Worm (Caenorhabditis elegans) whole organism, L4 larva: Measurements from ENCODE around the gene ngn-1.

Experiments used
- F10B5.3 ChIP-seq: sonication (generic microtip); optimal IDR thresholded peaks from 2 replicates; lab custom pipeline; 2016; ENCODE audit warnings: mild to moderate bottlenecking, missing genetic modification characterization, missing compliant biosample characterization
- F44E2.7 ChIP-seq: fragments of 200-800 bp; sonication (Bioruptor generic); IDR thresholded peaks from 2 replicates; pipeline ENCODE4 v2.1.2; 2022; ENCODE audit warnings: missing genetic modification characterization, missing compliant biosample characterization
- R02D3.7 ChIP-seq: fragments of 150-350 bp; sonication (generic microtip); optimal IDR thresholded peaks from 3 replicates; lab custom pipeline; 2014; ENCODE audit warnings: missing biosample characterization, missing genetic modification characterization
- T20F7.1 ChIP-seq: fragments of 200-800 bp; sonication (Bioruptor generic); optimal IDR thresholded peaks from 2 replicates; lab custom pipeline; 2018; ENCODE audit warnings: mild to moderate bottlenecking, missing genetic modification characterization, missing compliant biosample characterization
- T26A8.4 ChIP-seq: fragments of 200-800 bp; sonication (Bioruptor generic); IDR thresholded peaks from 2 replicates; pipeline ENCODE4 v1.3.6; 2022; ENCODE audit warnings: missing genetic modification characterization, missing compliant biosample characterization
- Y48G9A.11 ChIP-seq: fragments of 200-800 bp; sonication (Bioruptor generic); IDR thresholded peaks from 2 replicates; pipeline ENCODE4 v1.3.6; 2022; ENCODE audit warnings: missing genetic modification reagents, missing genetic modification characterization, missing compliant biosample characterization
- Y75B8A.6 ChIP-seq: fragments of 200-800 bp; sonication (Bioruptor generic); IDR thresholded peaks from 2 replicates; pipeline ENCODE4 v1.3.6; 2022; ENCODE audit warnings: missing genetic modification reagents, missing genetic modification characterization, missing compliant biosample characterization
- aha-1 ChIP-seq: fragments of 150-350 bp; peaks from one replicate; lab custom pipeline; 2014; ENCODE audit warnings: missing biosample characterization, missing genetic modification characterization
- aly-2 ChIP-seq: sonication (generic microtip); optimal IDR thresholded peaks from 2 replicates; lab custom pipeline; 2018; ENCODE audit warnings: missing biosample characterization, missing genetic modification characterization
- ceh-20 ChIP-seq: fragments of 200-800 bp; sonication (Bioruptor generic); IDR thresholded peaks from 2 replicates; pipeline ENCODE4 v1.3.6; 2022; ENCODE audit warnings: missing genetic modification reagents, missing genetic modification characterization, missing compliant biosample characterization
- ceh-28 ChIP-seq: fragments of 150-350 bp; optimal IDR thresholded peaks from 2 replicates; lab custom pipeline; 2014; ENCODE audit warnings: missing biosample characterization, missing genetic modification reagents, missing genetic modification characterization
- daf-12 ChIP-seq: fragments of 150-350 bp; optimal IDR thresholded peaks from 2 replicates; lab custom pipeline; 2014; ENCODE audit warnings: missing biosample characterization, missing genetic modification reagents, missing genetic modification characterization
- daf-16 ChIP-seq, 3 experiments: sonication (generic microtip); optimal IDR thresholded peaks; 2 replicates each; lab custom pipeline; 2016 to 2017; ENCODE audit warnings: missing genetic modification characterization in 3 of 3, missing genetic modification reagents in 3 of 3, mild to moderate bottlenecking in 2 of 3, missing compliant biosample characterization in 2 of 3, missing biosample characterization in 1 of 3, moderate library complexity in 1 of 3
- dmd-9 ChIP-seq: fragments of 200-800 bp; sonication (Bioruptor generic); IDR thresholded peaks from 2 replicates; pipeline ENCODE4 v1.3.6; 2022; ENCODE audit warnings: missing genetic modification reagents, missing genetic modification characterization, missing compliant biosample characterization
- dpl-1 ChIP-seq: fragments of 150-350 bp; optimal IDR thresholded peaks from 2 replicates; lab custom pipeline; 2014; ENCODE audit warnings: missing biosample characterization, missing genetic modification reagents, missing genetic modification characterization
- dve-1 ChIP-seq: sonication (generic microtip); optimal IDR thresholded peaks from 2 replicates; lab custom pipeline; 2017; ENCODE audit warnings: antibody characterized with exemption, mild to moderate bottlenecking, missing genetic modification characterization, missing compliant biosample characterization; ENCODE audit not compliant: insufficient read depth
- hif-1 ChIP-seq, 2 experiments: sonication (generic microtip); optimal IDR thresholded peaks; 2 replicates each; lab custom pipeline; 2016 to 2017; ENCODE audit warnings: missing compliant biosample characterization in 2 of 2, missing genetic modification characterization in 2 of 2, missing genetic modification reagents in 2 of 2, missing genotype in 2 of 2, mild to moderate bottlenecking in 1 of 2
- hlh-30 ChIP-seq: sonication (generic microtip); optimal IDR thresholded peaks from 2 replicates; lab custom pipeline; 2017; ENCODE audit warnings: antibody characterized with exemption, mild to moderate bottlenecking, missing genetic modification characterization, missing compliant biosample characterization; ENCODE audit not compliant: insufficient read depth
- lin-29 ChIP-seq: fragments of 200-800 bp; sonication (Bioruptor generic); IDR thresholded peaks from 2 replicates; pipeline ENCODE4 v1.3.6; 2022; ENCODE audit warnings: missing genetic modification reagents, missing genetic modification characterization, missing compliant biosample characterization
- lin-38 ChIP-seq: fragments of 200-800 bp; sonication (Bioruptor generic); IDR thresholded peaks from 2 replicates; pipeline ENCODE4 v1.3.6; 2022; ENCODE audit warnings: missing genetic modification reagents, missing genetic modification characterization, missing compliant biosample characterization
- lin-39 ChIP-seq: fragments of 150-350 bp; optimal IDR thresholded peaks from 2 replicates; lab custom pipeline; 2014; ENCODE audit warnings: missing biosample characterization, missing genetic modification reagents, missing genetic modification characterization
- mes-2 ChIP-seq: sonication (generic microtip); optimal IDR thresholded peaks from 2 replicates; lab custom pipeline; 2016; ENCODE audit warnings: missing genotype, mild to moderate bottlenecking, missing genetic modification characterization, missing compliant biosample characterization; ENCODE audit not compliant: poor library complexity, severe bottlenecking
- nhr-11 ChIP-seq: fragments of 150-350 bp; optimal IDR thresholded peaks from 2 replicates; lab custom pipeline; 2014; ENCODE audit warnings: missing biosample characterization, missing genetic modification characterization
- nhr-28 ChIP-seq: fragments of 150-350 bp; optimal IDR thresholded peaks from 2 replicates; lab custom pipeline; 2014; ENCODE audit warnings: missing biosample characterization, missing genetic modification characterization
- nhr-48 ChIP-seq: sonication (generic microtip); optimal IDR thresholded peaks from 2 replicates; lab custom pipeline; 2016; ENCODE audit warnings: mild to moderate bottlenecking, missing genetic modification characterization, missing compliant biosample characterization
- nhr-77 ChIP-seq: fragments of 150-350 bp; optimal IDR thresholded peaks from 2 replicates; lab custom pipeline; 2014; ENCODE audit warnings: missing biosample characterization, missing genetic modification characterization
- php-3 ChIP-seq: fragments of 200-800 bp; sonication (Bioruptor generic); IDR thresholded peaks from 2 replicates; pipeline ENCODE4 v1.3.6; 2022; ENCODE audit warnings: missing genetic modification reagents, missing genetic modification characterization, missing compliant biosample characterization
- unc-130 ChIP-seq: sonication (generic microtip); optimal IDR thresholded peaks from 2 replicates; lab custom pipeline; 2016; ENCODE audit warnings: missing genetic modification reagents, missing genetic modification characterization, missing compliant biosample characterization
- zfp-2 ChIP-seq: sonication (generic microtip); optimal IDR thresholded peaks from 2 replicates; lab custom pipeline; 2016; ENCODE audit warnings: mild to moderate bottlenecking, missing genetic modification characterization, missing compliant biosample characterization
- ztf-11 ChIP-seq: fragments of 150-350 bp; optimal IDR thresholded peaks from 2 replicates; lab custom pipeline; 2014; ENCODE audit warnings: missing biosample characterization, missing genetic modification characterization

Gene ngn-1

ce11 chrIV:2618611-2619010, 9.5 kb downstream of the ngn-1 start, which contains the start of gene smf-3 (continued):
- no peak for TF ChIP-seq R02D3.7 (tag; lab: Kevin White, UChicago)
- TF ChIP-seq, all 104 proteins: peak for 15

- TF ChIP-seq Y75B8A.6 (GFP tag; lab: Robert Waterston, UW) (no peak), ceh-28 (tag; lab: Kevin White, UChicago) (peak; percentile 73), nhr-11 (tag; lab: Kevin White, UChicago) (no peak), unc-130 (no peak), hif-1 (tag; optimal IDR thresholded peaks at IDR 0.05; lab: Kevin White, UChicago) (no peak)
These were observed 11.2 kb downstream of the ngn-1 start for ce11 chrIV:2616853-2617252.

ce11 chrIV:2613754-2614244, 14.3 kb downstream of the ngn-1 start, which contains the start of gene daao-1:
Gene daao-1, plus strand, starts transcription at chrIV:2614194.
- TF ChIP-seq ztf-11 (tag; lab: Kevin White, UChicago): no peak
- no peak for TF ChIP-seq daf-16 (GFP tag; optimal IDR thresholded peaks at IDR 0.05; lab: Kevin White, UChicago)
- TF ChIP-seq daf-16 (tag; optimal IDR thresholded peaks at IDR 0.05; lab: Kevin White, UChicago): peak; percentile 38
- TF ChIP-seq lin-38 (GFP tag; lab: Robert Waterston, UW): no peak
- TF ChIP-seq nhr-48 (tag; lab: Kevin White, UChicago): peak; percentile 6
- no peak for TF ChIP-seq Y75B8A.6 (GFP tag; lab: Robert Waterston, UW)
- no peak for TF ChIP-seq daf-12 (tag; lab: Kevin White, UChicago)
- TF ChIP-seq hlh-30 (tag; lab: Kevin White, UChicago): no peak
- peak; percentile 40 for TF ChIP-seq nhr-28 (tag; lab: Kevin White, UChicago)
- peak; percentile 74 for TF ChIP-seq php-3 (GFP tag; lab: Robert Waterston, UW)
- TF ChIP-seq F44E2.7 (GFP tag; lab: Robert Waterston, UW): no peak
- TF ChIP-seq dve-1 (tag; lab: Kevin White, UChicago): peak; percentile 49

ce11 chrIV:2613011-2613503, 15.0 kb downstream of the ngn-1 start, which contains the start of gene Y69A2AR.28:
Gene Y69A2AR.28, minus strand, starts transcription at chrIV:2613061.
- TF ChIP-seq mes-2 (tag; lab: Kevin White, UChicago) (peak; percentile 12), dpl-1 (peak; percentile 32), nhr-77 (tag; lab: Kevin White, UChicago) (no peak), F10B5.3 (tag; lab: Kevin White, UChicago) (no peak), dmd-9 (GFP tag; lab: Robert Waterston, UW) (no peak), aly-2 (no peak), T26A8.4 (GFP tag; lab: Robert Waterston, UW) (no peak), aha-1 (tag; lab: Kevin White, UChicago) (peak; percentile 5), lin-39 (no peak), ceh-20 (no peak), daf-12 (tag; lab: Kevin White, UChicago) (no peak), zfp-2 (tag; lab: Kevin White, UChicago) (no peak), lin-38 (GFP tag; lab: Robert Waterston, UW) (peak; percentile 55)

ce11 chrIV:2610974-2611373, 17.1 kb downstream of the ngn-1 start:
- TF ChIP-seq T20F7.1 (GFP tag; lab: Kevin White, UChicago): peak; percentile 45
- peak; percentile 29 for TF ChIP-seq ceh-28 (tag; lab: Kevin White, UChicago)
- TF ChIP-seq R02D3.7 (tag; lab: Kevin White, UChicago): no peak
- no peak for TF ChIP-seq lin-29 (GFP tag; lab: Robert Waterston, UW)
- peak; percentile 94 for TF ChIP-seq Y48G9A.11 (GFP tag; lab: Robert Waterston, UW)
